Fruit fly (Drosophila melanogaster) whole organism, adult: ENCODE results near the gene Pka-C1.

Experiments
- CG11617 ChIP-seq: fragments of 200-800 bp; sonication (Bioruptor generic); optimal IDR thresholded peaks from 2 replicates; lab custom pipeline; 2017; ENCODE audit warnings: mild to moderate bottlenecking, missing biosample characterization, missing genetic modification reagents, missing genetic modification characterization
- CG12768 ChIP-seq: fragments of 200-800 bp; sonication (Bioruptor generic); optimal IDR thresholded peaks from 2 replicates; lab custom pipeline; 2017; ENCODE audit warnings: missing biosample characterization, missing genetic modification characterization, mild to moderate bottlenecking, moderate library complexity, missing genetic modification reagents
- CG14711 ChIP-seq: fragments of 200-800 bp; sonication (Bioruptor generic); optimal IDR thresholded peaks from 2 replicates; lab custom pipeline; 2018; ENCODE audit warnings: missing biosample characterization, mild to moderate bottlenecking, missing genetic modification characterization, moderate library complexity
- CG1620 ChIP-seq: fragments of 200-800 bp; sonication (Bioruptor generic); optimal IDR thresholded peaks from 2 replicates; lab custom pipeline; 2016; ENCODE audit warnings: missing biosample characterization, missing genetic modification characterization
- CG33017 ChIP-seq: fragments of 200-800 bp; sonication (Bioruptor generic); optimal IDR thresholded peaks from 2 replicates; lab custom pipeline; 2018; ENCODE audit warnings: missing biosample characterization, mild to moderate bottlenecking, missing genetic modification characterization, moderate library complexity
- CG5204 ChIP-seq: fragments of 200-800 bp; sonication (Bioruptor generic); optimal IDR thresholded peaks from 2 replicates; lab custom pipeline; 2016; ENCODE audit warnings: missing biosample characterization, missing genetic modification characterization
- CG7045 ChIP-seq: fragments of 200-800 bp; sonication (Bioruptor generic); optimal IDR thresholded peaks from 2 replicates; lab custom pipeline; 2017; ENCODE audit warnings: missing biosample characterization, mild to moderate bottlenecking, missing genetic modification characterization
- CG7101 ChIP-seq: fragments of 200-800 bp; sonication (Bioruptor generic); optimal IDR thresholded peaks from 2 replicates; lab custom pipeline; 2018; ENCODE audit warnings: missing biosample characterization, mild to moderate bottlenecking, missing genetic modification characterization, moderate library complexity
- Crg-1 ChIP-seq: fragments of 200-800 bp; sonication (Bioruptor generic); optimal IDR thresholded peaks from 2 replicates; lab custom pipeline; 2016; ENCODE audit warnings: missing biosample characterization, missing genetic modification characterization
- Hr96 ChIP-seq: fragments of 200-800 bp; sonication (Bioruptor generic); optimal IDR thresholded peaks from 2 replicates; lab custom pipeline; 2016; ENCODE audit warnings: missing biosample characterization, missing genetic modification characterization
- Mnt ChIP-seq: fragments of 200-800 bp; sonication (Bioruptor generic); optimal IDR thresholded peaks from 2 replicates; lab custom pipeline; 2016; ENCODE audit warnings: missing biosample characterization, mild to moderate bottlenecking, missing genetic modification characterization
- bab1 ChIP-seq: fragments of 200-800 bp; sonication (Bioruptor generic); optimal IDR thresholded peaks from 3 replicates; lab custom pipeline; 2019; ENCODE audit warnings: missing biosample characterization, mild to moderate bottlenecking, missing genetic modification characterization, moderate library complexity
- cic ChIP-seq: fragments of 200-800 bp; sonication (Bioruptor generic); optimal IDR thresholded peaks from 2 replicates; lab custom pipeline; 2017; ENCODE audit warnings: missing biosample characterization, mild to moderate bottlenecking, missing genetic modification characterization, moderate library complexity
- cnc ChIP-seq, 2 experiments: fragments of >200 bp; optimal IDR thresholded peaks; 2 replicates each; lab custom pipeline; 2017
- kay ChIP-seq: fragments of 200-800 bp; sonication (Bioruptor generic); peaks from one replicate; lab custom pipeline; 2016; ENCODE audit warnings: missing biosample characterization, missing genetic modification characterization, borderline replicate concordance
- pad ChIP-seq: fragments of 200-800 bp; sonication (Bioruptor generic); optimal IDR thresholded peaks from 3 replicates; lab custom pipeline; 2017; ENCODE audit warnings: missing biosample characterization, missing genetic modification characterization, mild to moderate bottlenecking, moderate library complexity, missing genetic modification reagents
- tj ChIP-seq: fragments of 200-800 bp; sonication (Bioruptor generic); optimal IDR thresholded peaks from 3 replicates; lab custom pipeline; 2017; ENCODE audit warnings: missing biosample characterization, mild to moderate bottlenecking, missing genetic modification characterization, moderate library complexity
- toe ChIP-seq: fragments of 200-800 bp; sonication (Bioruptor generic); optimal IDR thresholded peaks from 2 replicates; lab custom pipeline; 2016; ENCODE audit warnings: missing biosample characterization, missing genetic modification characterization

Pka-C1 gene

DNA sequence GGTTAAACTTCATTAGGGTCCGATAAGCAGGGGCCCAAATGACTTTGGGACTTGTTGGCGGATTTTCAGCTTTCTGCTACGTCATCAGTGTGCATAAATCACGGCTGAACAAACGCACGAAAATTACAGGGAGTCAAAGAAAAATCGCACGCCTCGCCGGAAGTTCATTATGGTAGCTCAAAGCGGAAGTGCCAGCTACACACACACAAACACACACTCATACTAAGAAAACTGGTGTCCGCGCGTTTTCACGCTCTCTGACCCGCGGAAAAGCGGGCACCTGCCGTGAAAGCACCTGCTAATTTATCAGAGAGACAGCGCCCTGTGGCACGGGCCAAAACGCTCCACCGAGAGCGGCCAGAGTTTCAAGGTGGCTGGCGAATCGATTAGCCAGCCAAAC lies 38.3 kb upstream of the Pka-C1 start:
- TF ChIP-seq CG5204 (GFP tag; lab: Kevin White, UChicago) (no peak), kay (GFP tag; lab: Kevin White, UChicago) (peak; percentile 52), cnc (optimal IDR thresholded peaks at IDR 0.05; lab: Kevin White, UChicago) (no peak), Crg-1 (GFP tag; lab: Kevin White, UChicago) (no peak)

DNA sequence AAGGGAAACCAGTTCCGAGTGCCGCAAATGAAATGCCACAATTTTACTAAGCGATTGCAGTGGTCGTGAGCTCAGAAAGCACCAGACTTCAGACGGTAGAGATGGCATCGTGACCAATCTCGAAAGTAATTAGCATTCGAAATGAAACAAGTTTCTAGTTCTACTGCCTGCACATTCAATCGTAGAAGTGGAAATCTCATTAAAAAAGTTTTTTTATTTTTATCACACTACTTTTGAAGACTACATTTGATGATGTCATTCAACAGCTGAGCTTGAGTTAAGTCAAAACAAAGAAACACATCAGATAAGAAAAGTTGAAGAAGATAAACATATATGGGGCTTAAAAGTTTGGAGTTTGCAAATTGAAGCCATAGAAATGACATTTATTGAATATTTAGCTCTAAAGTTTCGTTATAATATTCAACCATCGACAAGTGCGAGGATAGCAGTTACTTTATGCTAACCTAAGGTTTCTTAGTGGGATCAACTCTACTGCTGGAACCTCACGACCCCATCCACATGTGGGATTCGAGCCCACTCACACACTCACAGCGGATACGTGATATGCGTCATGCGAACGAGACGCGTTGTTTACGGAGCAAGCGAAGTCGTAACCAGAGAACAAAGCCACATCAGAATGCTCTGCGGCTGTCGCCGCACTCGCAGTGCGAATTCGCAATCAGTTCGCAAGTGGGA lies 37.1 kb upstream of the Pka-C1 start, which contains the start of gene CG13117:
Gene CG13117 (plus strand): TSS at position 646 of the 696 bp plus-strand sequence.
- TF ChIP-seq kay (GFP tag; lab: Kevin White, UChicago): peak; percentile 85
- TF ChIP-seq cnc (optimal IDR thresholded peaks at IDR 0.05; lab: Kevin White, UChicago): no peak

DNA sequence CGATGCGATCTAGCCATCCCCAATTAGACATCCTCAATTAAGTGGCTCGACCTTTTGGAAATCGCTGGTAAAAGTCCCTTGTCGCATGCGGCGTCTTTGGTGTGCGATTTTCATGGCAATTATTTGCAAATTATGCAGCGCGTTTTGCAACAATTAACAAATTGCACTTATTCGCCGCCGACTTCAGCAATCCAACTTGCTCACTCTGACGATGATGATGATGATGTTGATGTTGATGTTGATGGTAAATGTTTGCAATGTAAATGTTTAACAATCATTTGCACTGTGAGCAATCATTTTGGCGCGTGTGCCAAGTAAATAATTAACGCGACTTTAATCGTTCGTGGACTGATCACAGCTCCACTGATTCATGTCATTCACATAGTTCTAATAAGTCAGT lies 35.0 kb upstream of the Pka-C1 start:
- TF ChIP-seq Hr96 (no peak), Crg-1 (GFP tag; lab: Kevin White, UChicago) (no peak), CG14711 (tag; lab: Kevin White, UChicago) (no peak), CG7101 (no peak), bab1 (GFP tag; lab: Kevin White, UChicago) (no peak), cnc (optimal IDR thresholded peaks at IDR 0.05; lab: Kevin White, UChicago) (no peak), CG11617 (GFP tag; lab: Kevin White, UChicago) (no peak), CG7045 (GFP tag; lab: Kevin White, UChicago) (no peak), CG33017 (no peak), CG5204 (GFP tag; lab: Kevin White, UChicago) (no peak), cic (GFP tag; lab: Kevin White, UChicago) (no peak), tj (GFP tag; lab: Kevin White, UChicago) (no peak), toe (no peak), Mnt (GFP tag; lab: Kevin White, UChicago) (no peak)

DNA sequence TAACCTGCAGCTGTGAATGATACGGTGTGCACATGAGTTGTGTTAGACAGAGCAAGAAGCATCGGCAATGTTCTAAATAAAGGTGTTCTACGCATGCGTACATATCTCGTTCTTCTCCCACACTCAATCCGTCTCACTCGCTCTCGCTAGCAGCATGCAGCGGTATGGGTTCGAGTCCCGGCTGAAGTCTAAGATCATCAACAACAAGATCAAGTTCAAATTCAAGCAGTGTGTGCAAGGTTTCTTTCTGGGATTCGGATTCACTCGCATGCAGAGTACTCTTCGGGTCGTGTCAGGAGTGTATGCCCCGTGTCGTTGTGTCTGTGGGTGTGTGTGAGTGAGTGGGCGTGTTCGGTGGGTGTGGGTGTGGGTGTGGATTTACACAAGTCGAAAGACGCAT lies 32.2 kb upstream of the Pka-C1 start:
- TF ChIP-seq Mnt (GFP tag; lab: Kevin White, UChicago): no peak
- TF ChIP-seq pad: no peak
- TF ChIP-seq CG14711 (tag; lab: Kevin White, UChicago): no peak
- TF ChIP-seq CG12768 (GFP tag; lab: Kevin White, UChicago): no peak
- no peak for TF ChIP-seq cic (GFP tag; lab: Kevin White, UChicago)
- TF ChIP-seq cnc (optimal IDR thresholded peaks at IDR 0.05; lab: Kevin White, UChicago): no peak
- no peak for TF ChIP-seq CG5204 (GFP tag; lab: Kevin White, UChicago)

DNA sequence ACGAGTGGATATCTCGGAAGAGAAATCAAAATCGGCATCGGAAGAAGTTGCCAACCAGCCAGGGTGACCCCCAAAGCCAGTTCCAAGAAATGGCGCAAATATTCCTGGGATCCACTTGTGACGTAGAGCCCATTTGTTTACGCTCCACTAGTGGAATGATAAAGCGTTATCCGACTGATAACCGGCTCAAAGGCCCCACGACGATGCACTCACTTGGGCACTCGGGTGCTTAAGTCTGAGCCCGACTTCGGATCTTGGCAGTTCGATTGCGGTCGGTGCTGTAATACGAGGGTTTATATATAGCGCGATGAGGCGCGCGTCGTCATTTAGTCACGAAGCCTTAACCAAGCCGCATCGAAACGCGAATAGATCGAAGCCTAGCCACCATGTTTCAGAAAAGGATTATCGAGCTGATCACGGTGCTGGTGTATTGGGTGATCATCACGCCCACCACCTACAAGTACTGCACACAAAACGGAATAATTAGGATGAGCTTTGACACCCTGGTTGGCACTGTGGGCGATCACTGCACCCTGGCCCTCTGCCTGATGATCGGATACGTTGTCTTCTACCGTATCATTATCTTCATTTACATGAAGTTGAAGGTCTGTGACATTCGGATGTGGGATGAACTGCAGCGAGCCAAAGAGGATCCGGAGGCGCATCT lies 30.7 kb upstream of the Pka-C1 start, which contains the start of gene CG13116:
Gene CG13116 (plus strand): TSS at position 323 of the 667 bp plus-strand sequence.
- TF ChIP-seq pad (no peak), CG11617 (GFP tag; lab: Kevin White, UChicago) (no peak), CG12768 (GFP tag; lab: Kevin White, UChicago) (peak; percentile 12)

DNA sequence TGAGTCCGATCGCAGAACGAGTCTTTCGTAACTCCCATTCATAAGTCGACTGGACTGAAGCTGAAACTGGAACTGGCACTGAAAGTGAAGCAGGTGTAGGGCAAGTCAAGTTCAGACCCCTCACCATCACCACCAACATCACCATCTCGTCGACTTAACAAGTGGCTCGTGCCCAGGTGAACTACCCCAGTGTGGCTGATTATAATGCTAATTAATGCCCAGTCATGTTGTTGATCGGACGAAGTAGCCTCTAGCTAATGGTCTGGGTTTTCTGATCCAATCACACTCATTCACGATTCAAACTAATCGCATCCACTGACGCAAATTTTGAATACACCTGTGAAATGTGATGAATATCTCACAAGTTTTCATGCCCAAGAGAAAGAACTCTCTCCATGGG lies 29.7 kb upstream of the Pka-C1 start:
- TF ChIP-seq toe (no peak), cic (GFP tag; lab: Kevin White, UChicago) (peak; percentile 84), cnc (optimal IDR thresholded peaks at IDR 0.05; lab: Kevin White, UChicago) (peak in 1 of 2 experiments; percentile 63)

DNA sequence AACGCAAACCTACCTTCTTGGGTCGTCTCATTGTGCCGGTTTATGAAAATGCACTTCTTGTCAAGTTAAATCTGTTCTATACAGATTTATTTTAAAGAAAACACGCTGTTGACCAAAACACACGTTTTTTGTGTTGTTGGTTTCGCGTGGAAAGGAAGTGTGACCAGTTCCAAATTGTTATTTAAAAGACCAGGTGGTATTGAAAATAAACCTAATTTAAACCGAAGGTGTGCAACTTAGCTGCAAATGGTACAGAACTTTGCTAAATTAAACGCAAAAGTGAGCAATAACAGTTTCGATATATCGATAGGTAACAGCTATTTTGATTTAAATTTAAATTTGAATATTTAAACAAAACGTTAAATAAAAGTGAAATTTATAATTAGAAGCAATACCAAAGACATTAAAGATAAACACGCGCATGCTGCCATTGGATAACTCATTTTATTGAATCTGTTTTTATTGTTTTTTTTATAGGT lies 12.0 kb upstream of the Pka-C1 start, which contains the start of gene CG4364:
Gene CG4364 (minus strand): TSS at position 165 of the 479 bp plus-strand sequence.
- TF ChIP-seq toe (no peak), Mnt (GFP tag; lab: Kevin White, UChicago) (peak; percentile 81), bab1 (GFP tag; lab: Kevin White, UChicago) (peak; percentile 55)

DNA sequence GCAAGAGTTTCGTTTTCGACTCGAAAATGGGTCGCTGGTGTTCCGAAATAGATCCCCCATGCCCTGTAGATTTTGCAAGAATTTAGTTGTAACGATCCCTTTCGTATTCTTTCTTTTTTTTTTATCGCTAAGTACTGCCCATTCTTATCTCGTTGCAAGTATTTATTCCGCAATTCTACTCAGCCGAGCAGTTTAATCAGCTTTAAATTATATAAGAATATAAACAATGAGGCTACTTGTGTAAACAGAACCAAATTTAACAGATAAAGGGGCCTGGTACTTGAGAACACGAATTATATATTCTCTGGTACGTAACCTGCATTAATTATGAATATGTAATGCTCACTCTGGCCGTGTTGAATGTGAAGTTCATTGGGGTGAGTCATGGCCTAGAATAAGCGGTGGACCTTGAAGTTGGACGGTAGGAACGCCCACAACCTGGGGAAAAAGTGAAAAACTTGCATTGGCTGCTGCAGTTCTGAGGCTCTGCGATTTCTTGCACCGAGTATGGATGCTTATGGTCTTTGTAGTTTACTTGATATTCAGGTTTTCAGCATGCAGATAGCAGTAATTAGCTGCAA lies 8.5 kb upstream of the Pka-C1 start:
- TF ChIP-seq CG7101 (peak; percentile 18), CG1620 (GFP tag; lab: Kevin White, UChicago) (no peak), pad (no peak), cnc (optimal IDR thresholded peaks at IDR 0.05; lab: Kevin White, UChicago) (no peak), bab1 (GFP tag; lab: Kevin White, UChicago) (no peak), CG7045 (GFP tag; lab: Kevin White, UChicago) (no peak), Mnt (GFP tag; lab: Kevin White, UChicago) (no peak), kay (GFP tag; lab: Kevin White, UChicago) (peak; percentile 77)
